Fruit fly (Drosophila melanogaster) whole organism, embryonic: ENCODE measurements around the gene CG12081.

Source experiments
- Aef1 ChIP-seq: fragments of 200-800 bp; sonication (Bioruptor generic); IDR thresholded peaks from 3 replicates; pipeline ENCODE4 v1.3.6; 2022; ENCODE audit warnings: missing biosample characterization, missing genetic modification characterization
- Antp ChIP-seq: fragments of 200-800 bp; sonication (Bioruptor generic); optimal IDR thresholded peaks from 3 replicates; lab custom pipeline; 2016; ENCODE audit warnings: missing biosample characterization, missing genetic modification characterization
- Asciz ChIP-seq: fragments of 200-800 bp; sonication (Bioruptor generic); optimal IDR thresholded peaks from 2 replicates; lab custom pipeline; 2017; ENCODE audit warnings: missing biosample characterization, mild to moderate bottlenecking, missing genetic modification characterization, missing genetic modification reagents
- CG10462 ChIP-seq: fragments of 200-800 bp; sonication (Bioruptor generic); optimal IDR thresholded peaks from 2 replicates; lab custom pipeline; 2016; ENCODE audit warnings: missing biosample characterization, missing genetic modification characterization
- CG12942 ChIP-seq: fragments of 200-800 bp; sonication (Bioruptor generic); optimal IDR thresholded peaks from 3 replicates; lab custom pipeline; 2016; ENCODE audit warnings: missing biosample characterization, missing genetic modification characterization
- CG14014 ChIP-seq: fragments of 200-800 bp; sonication (Bioruptor generic); IDR thresholded peaks from 2 replicates; pipeline ENCODE4 v1.3.6; 2022; ENCODE audit warnings: missing biosample characterization, missing genetic modification characterization
- CG17359 ChIP-seq: fragments of 200-800 bp; sonication (Bioruptor generic); optimal IDR thresholded peaks from 3 replicates; lab custom pipeline; 2018; ENCODE audit warnings: missing biosample characterization, mild to moderate bottlenecking, missing genetic modification characterization, moderate library complexity
- CG18764 ChIP-seq: fragments of 200-800 bp; sonication (Bioruptor generic); optimal IDR thresholded peaks from 3 replicates; lab custom pipeline; 2016; ENCODE audit warnings: missing biosample characterization, missing genetic modification characterization
- CG31365 ChIP-seq: fragments of 200-800 bp; sonication (Bioruptor generic); optimal IDR thresholded peaks from 2 replicates; lab custom pipeline; 2018; ENCODE audit warnings: missing biosample characterization, mild to moderate bottlenecking, missing genetic modification characterization
- CG31441 ChIP-seq: fragments of 200-800 bp; sonication (Bioruptor generic); IDR thresholded peaks from 2 replicates; pipeline ENCODE4 v1.3.6; 2022; ENCODE audit warnings: missing biosample characterization, missing genetic modification characterization
- CG32532 ChIP-seq: fragments of 200-800 bp; sonication (Bioruptor generic); IDR thresholded peaks from 2 replicates; pipeline ENCODE4 v1.3.6; 2022; ENCODE audit warnings: missing biosample characterization, missing genetic modification characterization
- CG34422 ChIP-seq: fragments of 200-800 bp; sonication (Bioruptor generic); IDR thresholded peaks from 3 replicates; pipeline ENCODE4 v1.3.6; 2022; ENCODE audit warnings: missing biosample characterization, missing genetic modification characterization
- CG4617 ChIP-seq: fragments of 200-800 bp; sonication (Bioruptor generic); optimal IDR thresholded peaks from 3 replicates; lab custom pipeline; 2016; ENCODE audit warnings: missing biosample characterization, missing genetic modification characterization, borderline replicate concordance
- CG7357 ChIP-seq: fragments of 200-800 bp; sonication (Bioruptor generic); IDR thresholded peaks from 3 replicates; pipeline ENCODE4 v1.3.6; 2022; ENCODE audit warnings: missing biosample characterization, missing genetic modification characterization
- CG7745 ChIP-seq: fragments of 200-800 bp; sonication (Bioruptor generic); optimal IDR thresholded peaks from 2 replicates; lab custom pipeline; 2018; ENCODE audit warnings: missing biosample characterization, mild to moderate bottlenecking, missing genetic modification characterization, moderate library complexity
- CG8388 ChIP-seq: fragments of 200-800 bp; sonication (Bioruptor generic); optimal IDR thresholded peaks from 2 replicates; lab custom pipeline; 2019; ENCODE audit warnings: missing biosample characterization, mild to moderate bottlenecking, missing genetic modification characterization, moderate library complexity
- CG9932 ChIP-seq: fragments of 200-800 bp; sonication (Bioruptor generic); IDR thresholded peaks from 2 replicates; pipeline ENCODE4 v1.3.6; 2022; ENCODE audit warnings: missing biosample characterization, missing genetic modification characterization
- Camta ChIP-seq: fragments of 200-800 bp; sonication (Bioruptor generic); optimal IDR thresholded peaks from 2 replicates; lab custom pipeline; 2016; ENCODE audit warnings: missing biosample characterization, missing genetic modification characterization
- Dbx ChIP-seq: fragments of 200-800 bp; sonication (Bioruptor generic); IDR thresholded peaks from 3 replicates; pipeline ENCODE4 v1.3.6; 2022; ENCODE audit warnings: missing biosample characterization, missing genetic modification characterization
- Fer1 ChIP-seq: fragments of 200-800 bp; sonication (Bioruptor generic); optimal IDR thresholded peaks from 2 replicates; lab custom pipeline; 2017; ENCODE audit warnings: missing biosample characterization, mild to moderate bottlenecking, missing genetic modification characterization
- HmgZ ChIP-seq: fragments of 200-800 bp; sonication (Bioruptor generic); optimal IDR thresholded peaks from 2 replicates; lab custom pipeline; 2018; ENCODE audit warnings: missing biosample characterization, mild to moderate bottlenecking, missing genetic modification characterization
- Hr3 ChIP-seq: fragments of 200-800 bp; sonication (Bioruptor generic); optimal IDR thresholded peaks from 3 replicates; lab custom pipeline; 2016; ENCODE audit warnings: missing biosample characterization, missing genetic modification characterization
- Med ChIP-seq: fragments of 200-800 bp; sonication (Bioruptor generic); peaks from one replicate; lab custom pipeline; 2016; ENCODE audit warnings: missing biosample characterization, missing genetic modification characterization, mild to moderate bottlenecking, inconsistent platforms, moderate library complexity
- Nf-YC ChIP-seq: fragments of 200-800 bp; optimal IDR thresholded peaks from 3 replicates; lab custom pipeline; 2019; ENCODE audit warnings: missing biosample characterization, mild to moderate bottlenecking, missing genetic modification characterization, moderate library complexity
- Ptx1 ChIP-seq: fragments of 200-800 bp; sonication (Bioruptor generic); IDR thresholded peaks from 2 replicates; pipeline ENCODE4 v1.3.6; 2022; ENCODE audit warnings: missing biosample characterization, missing genetic modification characterization
- Xbp1 ChIP-seq: fragments of 200-800 bp; sonication (Bioruptor generic); optimal IDR thresholded peaks from 3 replicates; lab custom pipeline; 2016; ENCODE audit warnings: missing biosample characterization, mild to moderate bottlenecking, missing genetic modification characterization
- ara ChIP-seq: fragments of 200-800 bp; sonication (Bioruptor generic); IDR thresholded peaks from 2 replicates; pipeline ENCODE4 v1.3.6; 2022; ENCODE audit warnings: missing biosample characterization, missing genetic modification characterization
- ase ChIP-seq: fragments of 200-800 bp; sonication (Bioruptor generic); IDR thresholded peaks from 3 replicates; pipeline ENCODE4 v1.3.6; 2022; ENCODE audit warnings: missing biosample characterization, missing genetic modification characterization
- cad ChIP-seq: fragments of >200 bp; optimal IDR thresholded peaks from 2 replicates; lab custom pipeline; 2017; ENCODE audit warnings: missing biosample characterization, missing genetic modification characterization
- chm ChIP-seq: fragments of 200-800 bp; sonication (Bioruptor generic); IDR thresholded peaks from 2 replicates; pipeline ENCODE4 v1.3.6; 2022; ENCODE audit warnings: missing biosample characterization, missing genetic modification characterization
- chn ChIP-seq: fragments of 200-800 bp; sonication (Bioruptor generic); optimal IDR thresholded peaks from 2 replicates; lab custom pipeline; 2016; ENCODE audit warnings: missing biosample characterization, missing genetic modification characterization
- cwo ChIP-seq: fragments of 200-800 bp; sonication (Bioruptor generic); optimal IDR thresholded peaks from 3 replicates; lab custom pipeline; 2017; ENCODE audit warnings: missing biosample characterization, missing genetic modification characterization, mild to moderate bottlenecking, moderate library complexity, missing genetic modification reagents
- hkb ChIP-seq, 2 experiments: fragments of 200-800 bp in 1 of 2; fragments of >200 bp in 1 of 2; sonication (Bioruptor generic) in 1 of 2; IDR thresholded peaks in 1 of 2; optimal IDR thresholded peaks in 1 of 2; 2 replicates each; pipeline versions ENCODE4 v1.3.6 to Lab custom; 2017 to 2022; ENCODE audit warnings: missing biosample characterization in 1 of 2, missing genetic modification characterization in 1 of 2
- ken ChIP-seq: fragments of 200-800 bp; sonication (Bioruptor generic); IDR thresholded peaks from 3 replicates; pipeline ENCODE4 v1.3.6; 2022; ENCODE audit warnings: missing biosample characterization, missing genetic modification characterization
- lmd ChIP-seq: fragments of 200-800 bp; sonication (Bioruptor generic); IDR thresholded peaks from 2 replicates; pipeline ENCODE4 v1.3.6; 2022; ENCODE audit warnings: missing biosample characterization, missing genetic modification characterization
- nerfin-2 ChIP-seq: fragments of 200-800 bp; sonication (Bioruptor generic); IDR thresholded peaks from 2 replicates; pipeline ENCODE4 v1.3.6; 2022; ENCODE audit warnings: missing biosample characterization, missing genetic modification characterization; ENCODE audit not compliant: partially characterized antibody
- org-1 ChIP-seq: fragments of 200-800 bp; sonication (Bioruptor generic); optimal IDR thresholded peaks from 2 replicates; lab custom pipeline; 2017; ENCODE audit warnings: missing biosample characterization, missing genetic modification characterization
- otp ChIP-seq: fragments of 200-800 bp; sonication (Bioruptor generic); IDR thresholded peaks from 3 replicates; pipeline ENCODE4, ENCODE4 v1.3.6; 2022; ENCODE audit warnings: missing biosample characterization, missing genetic modification characterization
- phol ChIP-seq: fragments of 200-800 bp; sonication (Bioruptor generic); optimal IDR thresholded peaks from 3 replicates; lab custom pipeline; 2018; ENCODE audit warnings: missing biosample characterization, mild to moderate bottlenecking, missing genetic modification characterization, moderate library complexity
- pnt ChIP-seq: fragments of 200-800 bp; sonication (Bioruptor generic); optimal IDR thresholded peaks from 3 replicates; lab custom pipeline; 2016; ENCODE audit warnings: missing biosample characterization, missing genetic modification characterization
- prd ChIP-seq, 3 experiments: fragments of >200 bp in 2 of 3; fragments of 200-800 bp in 1 of 3; sonication (Bioruptor generic) in 1 of 3; optimal IDR thresholded peaks in 2 of 3; IDR thresholded peaks in 1 of 3; 2 replicates in 2 of 3; 3 replicates in 1 of 3; pipeline versions ENCODE4 v1.3.6 to Lab custom; 2017 to 2022; ENCODE audit warnings: missing biosample characterization in 1 of 3, missing genetic modification characterization in 1 of 3
- pum ChIP-seq: fragments of 200-800 bp; sonication (Bioruptor generic); optimal IDR thresholded peaks from 2 replicates; lab custom pipeline; 2016; ENCODE audit warnings: missing biosample characterization, missing genetic modification characterization
- repo ChIP-seq: fragments of 200-800 bp; sonication (Bioruptor generic); optimal IDR thresholded peaks from 2 replicates; lab custom pipeline; 2016; ENCODE audit warnings: missing biosample characterization, missing genetic modification characterization
- ssp ChIP-seq: fragments of 200-800 bp; sonication (Bioruptor generic); IDR thresholded peaks from 2 replicates; pipeline ENCODE4 v1.3.6; 2022; ENCODE audit warnings: missing biosample characterization, missing genetic modification characterization
- tgo ChIP-seq: fragments of 200-800 bp; sonication (Bioruptor generic); IDR thresholded peaks from 3 replicates; pipeline ENCODE4 v1.3.6; 2022; ENCODE audit warnings: missing biosample characterization, missing genetic modification characterization
- tna ChIP-seq: fragments of 200-800 bp; sonication (Bioruptor generic); IDR thresholded peaks from 2 replicates; pipeline ENCODE4 v1.3.6; 2022; ENCODE audit warnings: missing biosample characterization, missing genetic modification characterization; ENCODE audit not compliant: partially characterized antibody
- trh ChIP-seq: fragments of 200-800 bp; sonication (Bioruptor generic); optimal IDR thresholded peaks from 2 replicates; lab custom pipeline; 2016; ENCODE audit warnings: missing biosample characterization, missing genetic modification characterization
- vfl ChIP-seq: fragments of 200-800 bp; sonication (Bioruptor generic); optimal IDR thresholded peaks from 2 replicates; lab custom pipeline; 2016; ENCODE audit warnings: missing biosample characterization, missing genetic modification characterization
- wor ChIP-seq: fragments of 200-800 bp; sonication (Bioruptor generic); IDR thresholded peaks from 2 replicates; pipeline ENCODE4 v1.3.6; 2022; ENCODE audit warnings: missing biosample characterization, missing genetic modification characterization
- zen2 ChIP-seq: fragments of 200-800 bp; sonication (Bioruptor generic); IDR thresholded peaks from 3 replicates; pipeline ENCODE4 v1.3.6; 2022; ENCODE audit warnings: missing biosample characterization, missing genetic modification characterization; ENCODE audit not compliant: partially characterized antibody

CG12081 gene

dm6 chrX:8542728-8543127 is 45.9 kb upstream of the CG12081 start (continued):
- peak; percentile 44; the same call in 1 of the 2 replicates for TF ChIP-seq ara (GFP tag; lab: Robert Waterston, UW)
- TF ChIP-seq CG18764 (GFP tag; lab: Kevin White, UChicago): no peak
- peak; percentile 58; the same call in 1 of the 3 replicates for TF ChIP-seq CG7357
- TF ChIP-seq Xbp1 (GFP tag; lab: Kevin White, UChicago): peak; percentile 41
- 0 out of 3 replicates have a peak, but pooled peaks have one; percentile 25 for TF ChIP-seq ken (GFP tag; lab: Robert Waterston, UW)
- TF ChIP-seq CG31365 (tag; lab: Kevin White, UChicago): no peak
- no peak for TF ChIP-seq trh
- TF ChIP-seq ase: 0 out of 3 replicates have a peak, but pooled peaks have one; percentile 42
- no peak for TF ChIP-seq prd (optimal IDR thresholded peaks at IDR 0.05; lab: Kevin White, UChicago)
- peak; percentile 46; the same call in 2 of the 3 replicates for TF ChIP-seq prd (GFP tag; IDR thresholded peaks at IDR 0.05; lab: Robert Waterston, UW)
- no peak for TF ChIP-seq CG10462 (GFP tag; lab: Kevin White, UChicago)
- TF ChIP-seq CG17359 (tag; lab: Kevin White, UChicago): peak; percentile 46
- TF ChIP-seq chn: peak; percentile 14
- TF ChIP-seq hkb (optimal IDR thresholded peaks at IDR 0.05; lab: Kevin White, UChicago): no peak
- peak; percentile 58 for TF ChIP-seq hkb (GFP tag; IDR thresholded peaks at IDR 0.05; lab: Robert Waterston, UW)
- TF ChIP-seq Aef1 (GFP tag; lab: Robert Waterston, UW): peak; percentile 17; the same call in 1 of the 3 replicates
- no peak for TF ChIP-seq Camta
- 0 out of 3 replicates have a peak, but pooled peaks have one; percentile 26 for TF ChIP-seq CG34422 (GFP tag; lab: Robert Waterston, UW)
- peak; percentile 41 for TF ChIP-seq org-1 (GFP tag; lab: Kevin White, UChicago)
- TF ChIP-seq Nf-YC (tag; lab: Kevin White, UChicago): no peak
- TF ChIP-seq CG4617 (GFP tag; lab: Kevin White, UChicago): no peak
- peak; percentile 31; the same call in 1 of the 2 replicates for TF ChIP-seq CG32532 (GFP tag; lab: Robert Waterston, UW)
- TF ChIP-seq pnt: peak; percentile 21
- TF ChIP-seq CG12942 (GFP tag; lab: Kevin White, UChicago): no peak
- peak; percentile 48 for TF ChIP-seq lmd
- TF ChIP-seq CG31441 (GFP tag; lab: Robert Waterston, UW): peak; percentile 26; the same call in 1 of the 2 replicates
- peak; percentile 69 for TF ChIP-seq Med
- no peak for TF ChIP-seq wor
- peak; percentile 8 for TF ChIP-seq Hr3 (GFP tag; lab: Kevin White, UChicago)
- no peak for TF ChIP-seq tna (GFP tag; lab: Robert Waterston, UW)
- peak; percentile 28 for TF ChIP-seq phol
- peak; percentile 49 for TF ChIP-seq Ptx1 (GFP tag; lab: Robert Waterston, UW)
- TF ChIP-seq CG9932 (GFP tag; lab: Robert Waterston, UW): peak; percentile 33; the same call in 1 of the 2 replicates
- TF ChIP-seq pum (GFP tag; lab: Kevin White, UChicago): peak; percentile 20
- TF ChIP-seq nerfin-2 (GFP tag; lab: Robert Waterston, UW): no peak
- no peak for TF ChIP-seq otp (GFP tag; lab: Robert Waterston, UW)
- 0 out of 2 replicates have a peak, but pooled peaks have one; percentile 6 for TF ChIP-seq ssp (GFP tag; lab: Robert Waterston, UW)
- no peak for TF ChIP-seq chm (GFP tag; lab: Robert Waterston, UW)
- no peak for TF ChIP-seq repo (GFP tag; lab: Kevin White, UChicago)
- peak; percentile 14 for TF ChIP-seq cwo (GFP tag; lab: Kevin White, UChicago)
- peak; percentile 35 for TF ChIP-seq Asciz (GFP tag; lab: Kevin White, UChicago)
- no peak for TF ChIP-seq CG8388 (GFP tag; lab: Kevin White, UChicago)
- TF ChIP-seq Fer1: peak; percentile 15
- no peak for TF ChIP-seq CG7745 (tag; lab: Kevin White, UChicago)
- no peak for TF ChIP-seq zen2 (GFP tag; lab: Robert Waterston, UW)
- 0 out of 3 replicates have a peak, but pooled peaks have one; percentile 32 for TF ChIP-seq Dbx (GFP tag; lab: Robert Waterston, UW)
- no peak for TF ChIP-seq vfl (GFP tag; lab: Kevin White, UChicago)
- TF ChIP-seq cad: no peak
- TF ChIP-seq tgo: peak; percentile 22; the same call in 1 of the 3 replicates
- TF ChIP-seq Antp (GFP tag; lab: Kevin White, UChicago): peak; percentile 41
- TF ChIP-seq CG14014 (GFP tag; lab: Robert Waterston, UW): peak; percentile 46; the same call in 1 of the 2 replicates
- peak; percentile 2 for TF ChIP-seq HmgZ
